Worm (Caenorhabditis elegans) whole organism, midembryonic: Measurements from ENCODE around the gene T19C4.5.

Experiments
- T22C8.4 ChIP-seq: fragments of 200-800 bp; sonication (Bioruptor generic); IDR thresholded peaks from 2 replicates; pipeline ENCODE4 v1.3.6; 2022; ENCODE audit warnings: missing genetic modification characterization, missing compliant biosample characterization
- cog-1 ChIP-seq: sonication (generic microtip); optimal IDR thresholded peaks from 2 replicates; lab custom pipeline; 2016; ENCODE audit warnings: missing genetic modification characterization, missing compliant biosample characterization
- flt-1 ChIP-seq: fragments of 200-800 bp; sonication (Bioruptor generic); IDR thresholded peaks from 2 replicates; pipeline ENCODE4 v1.3.6; 2022; ENCODE audit warnings: missing genetic modification characterization, missing compliant biosample characterization
- klf-2 ChIP-seq: fragments of 200-800 bp; sonication (Bioruptor generic); conservative IDR thresholded peaks from 2 replicates; pipeline ENCODE4 v1.3.6; 2022; ENCODE audit warnings: missing genetic modification reagents, missing genetic modification characterization, missing compliant biosample characterization
- med-1 ChIP-seq: sonication (generic microtip); optimal IDR thresholded peaks from 2 replicates; lab custom pipeline; 2017; ENCODE audit warnings: missing genetic modification characterization, mild to moderate bottlenecking, missing compliant biosample characterization, antibody characterized with exemption, missing genetic modification reagents; ENCODE audit not compliant: insufficient read depth
- ref-1 ChIP-seq: fragments of 200-800 bp; sonication (Bioruptor generic); conservative IDR thresholded peaks from 2 replicates; pipeline ENCODE4 v1.3.6; 2022; ENCODE audit warnings: missing genetic modification reagents, missing genetic modification characterization, missing compliant biosample characterization
- tab-1 ChIP-seq: fragments of 200-800 bp; sonication (Bioruptor generic); IDR thresholded peaks from 2 replicates; pipeline ENCODE4 v1.3.6; 2022; ENCODE audit warnings: missing genetic modification characterization, missing compliant biosample characterization
- ztf-23 ChIP-seq: fragments of 200-800 bp; sonication (Bioruptor generic); IDR thresholded peaks from 2 replicates; pipeline ENCODE4 v1.3.6; 2022; ENCODE audit warnings: missing genetic modification reagents, missing genetic modification characterization, missing compliant biosample characterization
- ztf-29 ChIP-seq: fragments of 200-800 bp; sonication (Bioruptor generic); IDR thresholded peaks from 2 replicates; pipeline ENCODE4 v1.3.6; 2022; ENCODE audit warnings: missing genetic modification reagents, missing genetic modification characterization, missing compliant biosample characterization

Gene T19C4.5

DNA sequence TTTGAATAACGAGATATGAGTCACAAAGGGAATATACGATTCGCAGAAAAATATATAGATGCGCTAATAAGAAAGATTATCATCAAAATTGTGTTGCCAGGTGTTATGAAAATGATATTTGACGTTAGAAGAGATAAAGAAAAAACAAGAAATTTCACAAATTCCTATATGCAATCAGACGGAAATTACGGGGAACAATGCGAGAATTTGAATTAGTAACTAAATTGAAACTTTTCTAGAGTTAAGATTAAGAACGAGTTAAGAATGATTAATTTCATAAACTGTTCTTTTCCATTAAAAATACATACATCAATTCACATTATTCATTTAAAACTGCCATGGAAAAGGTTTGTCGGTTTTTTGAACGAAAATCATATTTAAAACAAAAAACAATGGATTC, 24.1 kb downstream of the T19C4.5 start, which contains the start of gene clc-6:
Gene clc-6, minus strand, starts transcription at position 101 of the 400 bp plus-strand sequence.
- no peak for TF ChIP-seq ztf-29 (GFP tag; lab: Robert Waterston, UW)
- no peak for TF ChIP-seq ztf-23 (GFP tag; lab: Robert Waterston, UW)
- TF ChIP-seq med-1 (GFP tag; lab: Kevin White, UChicago) = no peak
- TF ChIP-seq flt-1 = no peak
- no peak for TF ChIP-seq cog-1 (tag; lab: Kevin White, UChicago)
- TF ChIP-seq ref-1 (GFP tag; lab: Robert Waterston, UW) = no peak
- TF ChIP-seq klf-2 (GFP tag; lab: Robert Waterston, UW) = no peak
- no peak for TF ChIP-seq tab-1 (GFP tag; lab: Robert Waterston, UW)
- TF ChIP-seq T22C8.4 = no peak

ce11 chrV:11196631-11197258, 24.7 kb downstream of the T19C4.5 start:
- TF ChIP-seq ztf-29 (GFP tag; lab: Robert Waterston, UW) (no peak), tab-1 (GFP tag; lab: Robert Waterston, UW) (no peak), klf-2 (GFP tag; lab: Robert Waterston, UW) (no peak), T22C8.4 (no peak), ztf-23 (GFP tag; lab: Robert Waterston, UW) (no peak), flt-1 (no peak), ref-1 (GFP tag; lab: Robert Waterston, UW) (no peak), cog-1 (tag; lab: Kevin White, UChicago) (no peak), med-1 (GFP tag; lab: Kevin White, UChicago) (no peak)

DNA sequence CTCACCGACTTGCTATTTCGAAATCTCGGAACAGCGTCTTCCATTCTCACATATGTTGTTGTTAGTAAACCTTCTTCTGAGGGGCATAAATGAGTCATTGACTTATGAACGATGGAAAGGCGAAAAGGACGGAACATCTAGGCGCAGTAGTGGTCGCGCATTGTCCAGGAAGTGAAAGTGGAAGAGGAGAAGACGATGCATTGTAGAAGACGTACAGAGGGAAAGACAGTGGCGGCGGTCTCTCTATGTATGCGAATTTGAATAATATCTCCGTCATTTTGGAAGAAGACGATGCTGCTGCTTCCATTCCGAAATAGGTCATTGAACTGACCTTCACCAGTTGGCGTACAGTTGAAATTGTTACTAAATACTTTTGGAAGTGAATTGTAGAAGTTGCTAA, 26.1 kb downstream of the T19C4.5 start:
- no peak for TF ChIP-seq ztf-29 (GFP tag; lab: Robert Waterston, UW)
- no peak for TF ChIP-seq ztf-23 (GFP tag; lab: Robert Waterston, UW)
- TF ChIP-seq klf-2 (GFP tag; lab: Robert Waterston, UW) = no peak
- no peak for TF ChIP-seq med-1 (GFP tag; lab: Kevin White, UChicago)
- TF ChIP-seq flt-1 = no peak
- no peak for TF ChIP-seq cog-1 (tag; lab: Kevin White, UChicago)
- no peak for TF ChIP-seq ref-1 (GFP tag; lab: Robert Waterston, UW)

DNA sequence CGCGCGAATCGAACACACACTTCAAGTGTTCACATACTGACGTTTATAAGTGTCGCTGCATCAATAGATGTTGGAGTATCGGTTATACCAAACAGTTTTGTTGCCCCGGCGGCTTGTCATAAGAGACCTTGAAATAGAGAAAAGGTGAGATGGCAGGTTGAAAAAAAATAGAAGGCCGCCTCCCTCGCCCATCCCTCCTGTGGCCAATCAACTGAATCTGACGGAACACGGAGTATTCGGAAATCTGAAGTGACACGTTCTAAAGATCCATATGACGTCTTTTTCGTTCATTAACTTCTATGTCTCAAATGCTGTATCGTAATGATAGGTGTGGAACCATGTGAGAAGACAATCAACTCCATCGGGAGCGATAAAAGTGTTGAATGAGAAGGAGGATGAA, 27.5 kb downstream of the T19C4.5 start:
- TF ChIP-seq ref-1 (GFP tag; lab: Robert Waterston, UW) (no peak), ztf-29 (GFP tag; lab: Robert Waterston, UW) (no peak), tab-1 (GFP tag; lab: Robert Waterston, UW) (no peak), cog-1 (tag; lab: Kevin White, UChicago) (no peak), T22C8.4 (no peak), ztf-23 (GFP tag; lab: Robert Waterston, UW) (no peak), flt-1 (no peak), klf-2 (GFP tag; lab: Robert Waterston, UW) (no peak), med-1 (GFP tag; lab: Kevin White, UChicago) (no peak)

- TF ChIP-seq ztf-23 (GFP tag; lab: Robert Waterston, UW) (no peak), med-1 (GFP tag; lab: Kevin White, UChicago) (no peak), tab-1 (GFP tag; lab: Robert Waterston, UW) (no peak), klf-2 (GFP tag; lab: Robert Waterston, UW) (no peak), ztf-29 (GFP tag; lab: Robert Waterston, UW) (no peak), ref-1 (GFP tag; lab: Robert Waterston, UW) (no peak), cog-1 (tag; lab: Kevin White, UChicago) (no peak), T22C8.4 (no peak), flt-1 (no peak)
These were observed 28.3 kb downstream of the T19C4.5 start, which contains the start of gene K10D6.3 for ce11 chrV:11200316-11200715. Gene K10D6.3 (plus strand): TSS chrV:11200616.

DNA sequence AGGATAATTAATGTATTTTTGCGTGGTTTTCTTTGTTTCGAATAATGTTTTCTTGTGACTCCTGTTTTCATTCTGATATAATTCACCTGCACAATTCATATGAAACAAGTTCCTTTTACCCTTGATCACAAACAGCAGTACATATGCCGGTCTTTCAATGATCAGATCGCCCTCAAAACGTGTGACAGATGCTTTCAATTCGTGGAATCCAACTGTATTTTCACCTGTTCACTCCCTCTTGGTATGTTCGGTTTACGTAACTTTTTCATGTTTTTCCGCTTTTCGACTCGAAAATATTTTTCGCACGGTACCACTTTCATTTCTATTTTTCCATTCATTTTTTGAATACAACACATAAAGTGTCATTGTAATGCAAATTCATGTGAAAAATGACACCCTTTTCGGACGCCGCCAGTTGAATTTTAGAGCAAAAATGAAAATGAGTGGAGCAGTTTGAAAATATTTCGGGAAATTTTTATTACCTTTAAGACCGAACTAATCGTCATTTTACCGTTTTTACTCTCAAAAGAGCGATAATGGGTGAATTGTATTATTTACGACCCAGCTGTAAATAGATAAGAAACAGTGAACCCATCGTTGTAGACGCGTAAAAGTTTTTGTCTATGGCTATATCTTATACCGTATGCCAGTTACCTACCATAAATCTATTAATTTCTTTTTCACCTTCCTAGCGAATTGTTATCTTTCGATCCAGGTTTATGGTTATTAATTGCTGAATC, 30.0 kb downstream of the T19C4.5 start, which contains the start of gene K10D6.4:
Gene K10D6.4, plus strand, starts transcription at position 100 of the 740 bp plus-strand sequence.
- TF ChIP-seq cog-1 (tag; lab: Kevin White, UChicago) (no peak), med-1 (GFP tag; lab: Kevin White, UChicago) (no peak), ref-1 (GFP tag; lab: Robert Waterston, UW) (no peak), flt-1 (no peak), tab-1 (GFP tag; lab: Robert Waterston, UW) (no peak), ztf-23 (GFP tag; lab: Robert Waterston, UW) (no peak), ztf-29 (GFP tag; lab: Robert Waterston, UW) (no peak), klf-2 (GFP tag; lab: Robert Waterston, UW) (no peak), T22C8.4 (no peak)

DNA sequence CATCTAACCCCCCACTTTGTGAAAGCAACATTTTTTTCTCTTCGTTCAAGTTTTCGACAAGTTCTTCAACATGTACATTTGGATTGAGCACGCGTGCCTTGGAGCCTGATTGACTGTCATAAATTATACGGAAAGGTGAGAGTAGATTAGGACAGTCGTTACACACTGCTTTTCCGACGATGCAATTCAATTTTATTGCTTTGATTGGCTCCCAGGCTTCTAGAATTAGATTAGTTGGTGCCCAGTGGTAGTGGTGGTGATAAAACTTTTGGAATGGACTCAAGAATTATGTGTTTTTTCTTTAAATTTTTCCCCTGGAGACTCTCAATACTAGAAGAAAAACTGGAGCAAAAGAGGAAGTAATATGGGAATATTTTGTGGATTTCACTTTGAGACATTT, 32.4 kb downstream of the T19C4.5 start:
- TF ChIP-seq cog-1 (tag; lab: Kevin White, UChicago) (no peak), ztf-23 (GFP tag; lab: Robert Waterston, UW) (no peak), T22C8.4 (no peak)

- TF ChIP-seq T22C8.4 (no peak), klf-2 (GFP tag; lab: Robert Waterston, UW) (no peak), ref-1 (GFP tag; lab: Robert Waterston, UW) (no peak), ztf-29 (GFP tag; lab: Robert Waterston, UW) (no peak), cog-1 (tag; lab: Kevin White, UChicago) (no peak), tab-1 (GFP tag; lab: Robert Waterston, UW) (no peak), ztf-23 (GFP tag; lab: Robert Waterston, UW) (no peak), med-1 (GFP tag; lab: Kevin White, UChicago) (no peak), flt-1 (no peak)
These were observed 34.5 kb downstream of the T19C4.5 start for ce11 chrV:11206467-11206866.
